Fruit fly (Drosophila melanogaster) whole organism, embryonic: Measurements from ENCODE around the gene Cpr65Au.

Experiments
- Abd-B ChIP-seq: fragments of 200-800 bp; sonication (Bioruptor generic); optimal IDR thresholded peaks from 2 replicates; lab custom pipeline; 2018; ENCODE audit warnings: missing biosample characterization, mild to moderate bottlenecking, missing genetic modification characterization, moderate library complexity
- Atf6 ChIP-seq: fragments of 200-800 bp; sonication (Bioruptor generic); IDR thresholded peaks from 2 replicates; pipeline ENCODE4 v1.3.6; 2022; ENCODE audit warnings: missing biosample characterization, missing genetic modification characterization
- CG10267 ChIP-seq: fragments of 200-800 bp; sonication (Bioruptor generic); optimal IDR thresholded peaks from 2 replicates; lab custom pipeline; 2018; ENCODE audit warnings: missing biosample characterization, mild to moderate bottlenecking, missing genetic modification characterization, moderate library complexity
- CG10321 ChIP-seq: fragments of 200-800 bp; sonication (Bioruptor generic); IDR thresholded peaks from 2 replicates; pipeline ENCODE4 v1.3.6; 2022; ENCODE audit warnings: missing biosample characterization, missing genetic modification characterization
- CG10979 ChIP-seq: fragments of 200-800 bp; sonication (Bioruptor generic); optimal IDR thresholded peaks from 2 replicates; lab custom pipeline; 2018; ENCODE audit warnings: missing biosample characterization, mild to moderate bottlenecking, missing genetic modification characterization, moderate library complexity
- CG12391 ChIP-seq: fragments of 200-800 bp; sonication (Bioruptor generic); optimal IDR thresholded peaks from 3 replicates; lab custom pipeline; 2018; ENCODE audit warnings: missing biosample characterization, mild to moderate bottlenecking, missing genetic modification characterization, moderate library complexity
- CG14710 ChIP-seq: fragments of 200-800 bp; sonication (Bioruptor generic); optimal IDR thresholded peaks from 3 replicates; lab custom pipeline; 2019; ENCODE audit warnings: missing biosample characterization, mild to moderate bottlenecking, missing genetic modification characterization, moderate library complexity
- CG15269 ChIP-seq: fragments of 200-800 bp; sonication (Bioruptor generic); optimal IDR thresholded peaks from 2 replicates; lab custom pipeline; 2018; ENCODE audit warnings: missing biosample characterization, mild to moderate bottlenecking, missing genetic modification characterization, moderate library complexity
- CG15601 ChIP-seq: fragments of 200-800 bp; sonication (Bioruptor generic); optimal IDR thresholded peaks from 3 replicates; lab custom pipeline; 2019; ENCODE audit warnings: missing biosample characterization, mild to moderate bottlenecking, missing genetic modification characterization, moderate library complexity
- CG16813 ChIP-seq: fragments of 200-800 bp; sonication (Bioruptor generic); IDR thresholded peaks from 3 replicates; pipeline ENCODE4 v1.3.6; 2022; ENCODE audit warnings: missing biosample characterization, missing genetic modification characterization; ENCODE audit not compliant: partially characterized antibody
- CG17361 ChIP-seq: fragments of 200-800 bp; sonication (Bioruptor generic); IDR thresholded peaks from 3 replicates; pipeline ENCODE4 v1.3.6; 2022; ENCODE audit warnings: missing biosample characterization, missing genetic modification characterization
- CG2202 ChIP-seq: fragments of 200-800 bp; sonication (Bioruptor generic); optimal IDR thresholded peaks from 2 replicates; lab custom pipeline; 2018; ENCODE audit warnings: missing biosample characterization, mild to moderate bottlenecking, missing genetic modification characterization
- CG2712 ChIP-seq: fragments of 200-800 bp; optimal IDR thresholded peaks from 3 replicates; lab custom pipeline; 2019; ENCODE audit warnings: missing biosample characterization, mild to moderate bottlenecking, missing genetic modification characterization, moderate library complexity
- CG4360 ChIP-seq: fragments of 200-800 bp; sonication (Bioruptor generic); IDR thresholded peaks from 2 replicates; pipeline ENCODE4 v1.3.6; 2022; ENCODE audit warnings: missing biosample characterization, missing genetic modification characterization
- CG4404 ChIP-seq: fragments of 200-800 bp; sonication (Bioruptor generic); IDR thresholded peaks from 2 replicates; pipeline ENCODE4 v1.3.6; 2022; ENCODE audit warnings: missing biosample characterization, missing genetic modification characterization
- CG4424 ChIP-seq: fragments of 200-800 bp; sonication (Bioruptor generic); optimal IDR thresholded peaks from 3 replicates; lab custom pipeline; 2016; ENCODE audit warnings: missing biosample characterization, missing genetic modification characterization
- CG7987 ChIP-seq: fragments of 200-800 bp; sonication (Bioruptor generic); optimal IDR thresholded peaks from 2 replicates; lab custom pipeline; 2018; ENCODE audit warnings: missing biosample characterization, mild to moderate bottlenecking, missing genetic modification characterization, moderate library complexity
- CG9817 ChIP-seq: fragments of 200-800 bp; sonication (Bioruptor generic); optimal IDR thresholded peaks from 2 replicates; lab custom pipeline; 2018; ENCODE audit warnings: missing biosample characterization, mild to moderate bottlenecking, missing genetic modification characterization, moderate library complexity
- CoRest ChIP-seq: fragments of 200-800 bp; sonication (Bioruptor generic); optimal IDR thresholded peaks from 3 replicates; lab custom pipeline; 2018; ENCODE audit warnings: missing biosample characterization, mild to moderate bottlenecking, missing genetic modification characterization, moderate library complexity
- Dfd ChIP-seq, 2 experiments: fragments of >200 bp; optimal IDR thresholded peaks; 2 replicates each; lab custom pipeline; 2017; ENCODE audit warnings: missing biosample characterization in 2 of 2, missing genetic modification characterization in 2 of 2
- Dip2 ChIP-seq: fragments of 200-800 bp; sonication (Bioruptor generic); IDR thresholded peaks from 2 replicates; pipeline ENCODE4 v1.3.6; 2022; ENCODE audit warnings: missing biosample characterization, missing genetic modification characterization
- Dp ChIP-seq: fragments of 200-800 bp; sonication (Bioruptor generic); optimal IDR thresholded peaks from 2 replicates; lab custom pipeline; 2018; ENCODE audit warnings: missing biosample characterization, mild to moderate bottlenecking, missing genetic modification characterization, moderate library complexity
- ERR ChIP-seq: fragments of 200-800 bp; sonication (Bioruptor generic); optimal IDR thresholded peaks from 2 replicates; lab custom pipeline; 2016; ENCODE audit warnings: missing biosample characterization, missing genetic modification characterization
- Hr39 ChIP-seq: fragments of >200 bp; optimal IDR thresholded peaks from 2 replicates; lab custom pipeline; 2017
- NC2α ChIP-seq: fragments of 200-800 bp; sonication (Bioruptor generic); optimal IDR thresholded peaks from 2 replicates; lab custom pipeline; 2016; ENCODE audit warnings: missing biosample characterization, missing genetic modification characterization
- Sin3A ChIP-seq: fragments of >200 bp; optimal IDR thresholded peaks from 2 replicates; lab custom pipeline; 2018
- Sox100B ChIP-seq: fragments of 200-800 bp; sonication (Bioruptor generic); optimal IDR thresholded peaks from 3 replicates; lab custom pipeline; 2018; ENCODE audit warnings: missing biosample characterization, mild to moderate bottlenecking, missing genetic modification characterization
- Spps ChIP-seq: fragments of 200-800 bp; sonication (Bioruptor generic); optimal IDR thresholded peaks from 2 replicates; lab custom pipeline; 2018; ENCODE audit warnings: missing biosample characterization, mild to moderate bottlenecking, missing genetic modification characterization
- ato ChIP-seq: fragments of 200-800 bp; sonication (Bioruptor generic); IDR thresholded peaks from 2 replicates; pipeline ENCODE4 v1.3.6; 2022; ENCODE audit warnings: missing biosample characterization, missing genetic modification characterization; ENCODE audit not compliant: partially characterized antibody
- bigmax ChIP-seq: fragments of 200-800 bp; sonication (Bioruptor generic); optimal IDR thresholded peaks from 2 replicates; lab custom pipeline; 2018; ENCODE audit warnings: missing biosample characterization, mild to moderate bottlenecking, missing genetic modification characterization
- chinmo ChIP-seq: fragments of 200-800 bp; sonication (Bioruptor generic); IDR thresholded peaks from 4 replicates; pipeline ENCODE4 v1.3.6; 2022; ENCODE audit warnings: missing biosample characterization, missing genetic modification characterization; ENCODE audit not compliant: partially characterized antibody
- crc ChIP-seq: fragments of 200-800 bp; sonication (Bioruptor generic); optimal IDR thresholded peaks from 2 replicates; lab custom pipeline; 2016; ENCODE audit warnings: missing biosample characterization, missing genetic modification characterization
- da ChIP-seq: fragments of 200-800 bp; sonication (Bioruptor generic); optimal IDR thresholded peaks from 2 replicates; lab custom pipeline; 2016; ENCODE audit warnings: missing biosample characterization, missing genetic modification characterization
- dmrt99B ChIP-seq: fragments of 200-800 bp; sonication (Bioruptor generic); optimal IDR thresholded peaks from 2 replicates; lab custom pipeline; 2018; ENCODE audit warnings: missing biosample characterization, mild to moderate bottlenecking, missing genetic modification characterization, moderate library complexity
- en ChIP-seq: fragments of 200-800 bp; sonication (Bioruptor generic); optimal IDR thresholded peaks from 2 replicates; lab custom pipeline; 2016; ENCODE audit warnings: missing biosample characterization, missing genetic modification characterization
- esg ChIP-seq: fragments of 200-800 bp; sonication (Bioruptor generic); conservative IDR thresholded peaks from 2 replicates; pipeline ENCODE4 v1.3.6; 2022; ENCODE audit warnings: missing biosample characterization, missing genetic modification characterization
- eyg ChIP-seq: fragments of 200-800 bp; sonication (Bioruptor generic); optimal IDR thresholded peaks from 3 replicates; lab custom pipeline; 2016; ENCODE audit warnings: missing biosample characterization, missing genetic modification characterization
- fd96Cb ChIP-seq: fragments of 200-800 bp; sonication (Bioruptor generic); optimal IDR thresholded peaks from 2 replicates; lab custom pipeline; 2018; ENCODE audit warnings: missing biosample characterization, mild to moderate bottlenecking, missing genetic modification characterization, moderate library complexity
- ftz-f1 ChIP-seq: fragments of 200-800 bp; sonication (Bioruptor generic); optimal IDR thresholded peaks from 2 replicates; lab custom pipeline; 2016; ENCODE audit warnings: missing biosample characterization, missing genetic modification characterization
- gem ChIP-seq: fragments of 200-800 bp; sonication (Bioruptor generic); optimal IDR thresholded peaks from 2 replicates; lab custom pipeline; 2019; ENCODE audit warnings: missing biosample characterization, mild to moderate bottlenecking, missing genetic modification characterization, moderate library complexity
- her ChIP-seq: fragments of 200-800 bp; sonication (Bioruptor generic); optimal IDR thresholded peaks from 2 replicates; lab custom pipeline; 2016; ENCODE audit warnings: missing biosample characterization, missing genetic modification characterization
- lola ChIP-seq, 3 experiments: fragments of >200 bp in 2 of 3; fragments of 200-800 bp in 1 of 3; sonication (Bioruptor generic) in 1 of 3; optimal IDR thresholded peaks; 2 replicates each; lab custom pipeline; 2017 to 2019; ENCODE audit warnings: missing biosample characterization in 3 of 3, missing genetic modification characterization in 3 of 3, mild to moderate bottlenecking in 1 of 3, moderate library complexity in 1 of 3
- nom ChIP-seq: fragments of 200-800 bp; sonication (Bioruptor generic); optimal IDR thresholded peaks from 2 replicates; lab custom pipeline; 2017; ENCODE audit warnings: missing biosample characterization, missing genetic modification characterization, mild to moderate bottlenecking, moderate library complexity, missing genetic modification reagents
- oc ChIP-seq: fragments of 200-800 bp; sonication (Bioruptor generic); optimal IDR thresholded peaks from 2 replicates; lab custom pipeline; 2018; ENCODE audit warnings: missing biosample characterization, mild to moderate bottlenecking, missing genetic modification characterization, moderate library complexity
- peb ChIP-seq: fragments of 200-800 bp; sonication (Bioruptor generic); IDR thresholded peaks from 2 replicates; pipeline ENCODE4 v1.3.6; 2022; ENCODE audit warnings: missing biosample characterization, missing genetic modification characterization
- sens ChIP-seq: fragments of 200-800 bp; sonication (Bioruptor generic); peaks from one replicate; lab custom pipeline; 2016; ENCODE audit warnings: missing biosample characterization, missing genetic modification characterization
- vfl ChIP-seq: fragments of 200-800 bp; sonication (Bioruptor generic); optimal IDR thresholded peaks from 2 replicates; lab custom pipeline; 2016; ENCODE audit warnings: missing biosample characterization, missing genetic modification characterization

The Cpr65Au gene

DNA sequence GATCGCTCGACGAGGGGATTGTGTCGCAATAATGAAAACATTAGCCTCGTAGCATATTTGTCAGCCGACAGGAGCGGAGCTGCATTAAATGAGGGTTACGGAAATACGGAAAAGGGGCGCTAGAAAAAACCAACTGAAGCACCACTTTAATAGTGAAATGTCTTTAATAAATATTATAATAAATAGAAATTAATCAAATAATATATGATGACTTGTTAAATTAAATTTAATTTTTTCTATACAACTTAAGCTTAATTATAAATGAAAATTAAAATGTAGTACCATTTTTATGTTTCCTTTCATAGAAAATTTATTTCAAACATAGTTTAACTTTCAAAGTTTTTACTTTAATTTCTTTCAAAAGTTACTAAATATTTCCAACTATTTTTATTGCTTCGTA lies 30.1 kb upstream of the Cpr65Au start (continued):
- peak; percentile 37 for TF ChIP-seq CG10979 (tag; lab: Kevin White, UChicago)

DNA sequence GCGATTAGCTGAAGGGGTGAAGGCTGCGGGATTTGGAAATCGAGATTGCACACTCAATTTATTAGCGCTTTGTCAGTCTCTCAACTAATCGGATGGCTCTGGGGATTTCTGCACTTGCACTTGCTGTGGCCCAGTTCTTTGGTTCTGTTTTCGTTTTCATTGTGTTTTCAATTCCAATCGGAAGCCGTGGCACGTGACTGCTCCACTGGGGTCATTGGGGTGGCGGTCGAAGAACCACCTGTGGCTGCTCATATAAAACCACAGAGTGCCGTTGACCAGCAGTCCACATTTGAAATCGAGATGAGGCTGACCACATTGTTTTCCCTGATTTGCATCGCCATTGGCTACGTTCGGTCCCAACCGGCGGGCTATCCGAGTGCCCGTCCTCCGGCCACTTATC lies 28.6 kb upstream of the Cpr65Au start, which contains the start of gene Cpr65Az:
Cpr65Az (plus strand) TSS at position 301 of the 400 bp plus-strand sequence.
- TF ChIP-seq sens: peak; percentile 14
- TF ChIP-seq Abd-B (GFP tag; lab: Kevin White, UChicago): no peak

DNA sequence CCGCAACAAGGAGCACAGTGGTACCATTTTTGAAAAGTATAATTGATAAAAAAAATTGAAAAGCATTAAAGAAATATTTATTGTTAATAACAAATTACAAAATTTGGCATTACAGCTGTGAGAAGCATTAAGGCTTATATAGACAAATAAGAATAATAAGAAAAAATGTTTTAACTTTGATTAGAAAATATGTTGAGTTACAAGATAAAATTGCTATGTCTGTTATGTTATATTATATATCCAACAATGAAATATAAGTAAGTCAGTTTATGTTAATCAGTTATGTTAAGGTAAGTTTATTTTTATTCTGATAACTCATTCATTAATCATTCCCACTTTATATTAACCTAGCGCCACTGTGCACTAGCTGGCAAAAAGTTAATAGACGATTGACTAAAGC lies 28.0 kb upstream of the Cpr65Au start:
- TF ChIP-seq CG15269 (tag; lab: Kevin White, UChicago) (no peak), gem (peak; percentile 60), CG4404 (no peak), Sox100B (GFP tag; lab: Kevin White, UChicago) (peak; percentile 42), da (GFP tag; lab: Kevin White, UChicago) (no peak), Atf6 (GFP tag; lab: Robert Waterston, UW) (no peak), fd96Cb (peak; percentile 1), CG2712 (tag; lab: Kevin White, UChicago) (peak; percentile 65), CG17361 (GFP tag; lab: Robert Waterston, UW) (peak; percentile 72; the same call in 2 of the 3 replicates), lola (GFP tag; optimal IDR thresholded peaks at IDR 0.05; lab: Kevin White, UChicago) (peak in 1 of 3 experiments; percentile 62), her (GFP tag; lab: Kevin White, UChicago) (no peak), Spps (no peak), CoRest (tag; lab: Kevin White, UChicago) (peak; percentile 26), CG4360 (GFP tag; lab: Robert Waterston, UW) (no peak), nom (GFP tag; lab: Kevin White, UChicago) (no peak), chinmo (no peak), bigmax (GFP tag; lab: Kevin White, UChicago) (no peak), dmrt99B (peak; percentile 36), CG4424 (GFP tag; lab: Kevin White, UChicago) (peak; percentile 7), Hr39 (no peak), en (no peak), ftz-f1 (GFP tag; lab: Kevin White, UChicago) (no peak), Sin3A (no peak), CG16813 (GFP tag; lab: Robert Waterston, UW) (no peak), CG15601 (no peak), CG2202 (no peak), CG10979 (tag; lab: Kevin White, UChicago) (peak; percentile 68), esg (no peak), CG12391 (tag; lab: Kevin White, UChicago) (peak; percentile 47), peb (GFP tag; lab: Robert Waterston, UW) (no peak), CG9817 (tag; lab: Kevin White, UChicago) (no peak), Dfd (GFP tag; optimal IDR thresholded peaks at IDR 0.05; lab: Kevin White, UChicago) (no peak), vfl (no peak), CG7987 (no peak), CG10321 (GFP tag; lab: Robert Waterston, UW) (no peak), CG14710 (tag; lab: Kevin White, UChicago) (peak; percentile 58), crc (GFP tag; lab: Kevin White, UChicago) (no peak), ato (GFP tag; lab: Robert Waterston, UW) (no peak), oc (tag; lab: Kevin White, UChicago) (no peak), ERR (GFP tag; lab: Kevin White, UChicago) (no peak), NC2α (GFP tag; lab: Kevin White, UChicago) (no peak), CG10267 (tag; lab: Kevin White, UChicago) (peak; percentile 43), Dip2 (GFP tag; lab: Robert Waterston, UW) (no peak), eyg (GFP tag; lab: Kevin White, UChicago) (no peak), Dp (GFP tag; lab: Kevin White, UChicago) (no peak)
